Fruit fly (Drosophila melanogaster): ENCODE results near the gene tzn.

Gene tzn

dm6 chr3L:20834150-20834549, 35.7 kb downstream of the tzn start:
- TF ChIP-seq rn (GFP tag; IDR thresholded peaks at IDR 0.05) (no peak), CG15710 (tag; optimal IDR thresholded peaks at IDR 0.05) (no peak)

dm6 chr3L:20835882-20836281, 37.4 kb downstream of the tzn start, which contains the start of gene CG3288:
Gene CG3288 (plus strand): TSS chr3L:20836182.
- TF ChIP-seq Pif1A (GFP tag; optimal IDR thresholded peaks at IDR 0.05) (no peak), CG14655 (GFP tag; optimal IDR thresholded peaks at IDR 0.05) (no peak), CG12605 (GFP tag; IDR thresholded peaks at IDR 0.05) (no peak), CG8159 (tag; optimal IDR thresholded peaks at IDR 0.05) (no peak), Pif1B (GFP tag; optimal IDR thresholded peaks at IDR 0.05) (no peak), CG15710 (tag; optimal IDR thresholded peaks at IDR 0.05) (no peak), CG13204 (GFP tag; optimal IDR thresholded peaks at IDR 0.05) (no peak), rn (GFP tag; IDR thresholded peaks at IDR 0.05) (no peak), CG8301 (tag; optimal IDR thresholded peaks at IDR 0.05) (no peak)

dm6 chr3L:20837040-20837830, 38.8 kb downstream of the tzn start, which contains the start of gene CG13255:
Gene CG13255 (plus strand): TSS chr3L:20837488.
- TF ChIP-seq CG9948 (tag; optimal IDR thresholded peaks at IDR 0.05) (no peak), Ets98B (GFP tag; IDR thresholded peaks at IDR 0.05) (0 out of 2 replicates have a peak, but pooled peaks have one; percentile 26), CG13204 (GFP tag; optimal IDR thresholded peaks at IDR 0.05) (no peak), CG8159 (tag; optimal IDR thresholded peaks at IDR 0.05) (no peak), CG17806 (tag; optimal IDR thresholded peaks at IDR 0.05) (no peak), CG8301 (tag; optimal IDR thresholded peaks at IDR 0.05) (no peak), CG14655 (GFP tag; optimal IDR thresholded peaks at IDR 0.05) (no peak), CG12605 (GFP tag; IDR thresholded peaks at IDR 0.05) (no peak), CG4496 (GFP tag; IDR thresholded peaks at IDR 0.05) (no peak), EcR (GFP tag; optimal IDR thresholded peaks at IDR 0.05) (peak; percentile 74), CG10348 (GFP tag; IDR thresholded peaks at IDR 0.05) (no peak), Snoo (tag; optimal IDR thresholded peaks at IDR 0.05) (no peak), CG34367 (tag; optimal IDR thresholded peaks at IDR 0.05) (no peak), fd96Ca (GFP tag; IDR thresholded peaks at IDR 0.05) (0 out of 3 replicates have a peak, but pooled peaks have one; percentile 23), Pif1A (GFP tag; optimal IDR thresholded peaks at IDR 0.05) (no peak), D1 (tag; optimal IDR thresholded peaks at IDR 0.05) (no peak), rn (GFP tag; IDR thresholded peaks at IDR 0.05) (no peak), CG15710 (tag; optimal IDR thresholded peaks at IDR 0.05) (no peak)

dm6 chr3L:20837831-20838301, 39.4 kb downstream of the tzn start:
- TF ChIP-seq CG4496 (GFP tag; IDR thresholded peaks at IDR 0.05), result no peak
- no peak for TF ChIP-seq Ets98B (GFP tag; IDR thresholded peaks at IDR 0.05)
- no peak for TF ChIP-seq rn (GFP tag; IDR thresholded peaks at IDR 0.05)

- TF ChIP-seq CG4496 (GFP tag; IDR thresholded peaks at IDR 0.05) (0 out of 3 replicates have a peak, but pooled peaks have one; percentile 25), CG32121 (GFP tag; IDR thresholded peaks at IDR 0.05) (no peak), CG10348 (GFP tag; IDR thresholded peaks at IDR 0.05) (no peak)
These were observed 43.1 kb downstream of the tzn start, which contains the start of the genes CSN3 and CG11456 for dm6 chr3L:20841465-20842109. Gene CSN3 (minus strand): TSS chr3L:20841576. Gene CG11456 (plus strand): TSS chr3L:20841987.

dm6 chr3L:20848572-20848971, 50.1 kb downstream of the tzn start:
- TF ChIP-seq CG12605 (GFP tag; IDR thresholded peaks at IDR 0.05) (no peak), CG4496 (GFP tag; IDR thresholded peaks at IDR 0.05) (no peak), CG10348 (GFP tag; IDR thresholded peaks at IDR 0.05) (no peak), Snoo (tag; optimal IDR thresholded peaks at IDR 0.05) (no peak), Pif1B (GFP tag; optimal IDR thresholded peaks at IDR 0.05) (no peak), CG9948 (tag; optimal IDR thresholded peaks at IDR 0.05) (no peak), gl (tag; optimal IDR thresholded peaks at IDR 0.05) (no peak), Ets98B (GFP tag; IDR thresholded peaks at IDR 0.05) (no peak), Pif1A (GFP tag; optimal IDR thresholded peaks at IDR 0.05) (no peak), fd96Ca (GFP tag; IDR thresholded peaks at IDR 0.05) (no peak), CG8301 (tag; optimal IDR thresholded peaks at IDR 0.05) (no peak), CG32121 (GFP tag; IDR thresholded peaks at IDR 0.05) (no peak)
